Fruit fly (Drosophila melanogaster): ENCODE data around the gene CG31253.

CG31253 gene

DNA sequence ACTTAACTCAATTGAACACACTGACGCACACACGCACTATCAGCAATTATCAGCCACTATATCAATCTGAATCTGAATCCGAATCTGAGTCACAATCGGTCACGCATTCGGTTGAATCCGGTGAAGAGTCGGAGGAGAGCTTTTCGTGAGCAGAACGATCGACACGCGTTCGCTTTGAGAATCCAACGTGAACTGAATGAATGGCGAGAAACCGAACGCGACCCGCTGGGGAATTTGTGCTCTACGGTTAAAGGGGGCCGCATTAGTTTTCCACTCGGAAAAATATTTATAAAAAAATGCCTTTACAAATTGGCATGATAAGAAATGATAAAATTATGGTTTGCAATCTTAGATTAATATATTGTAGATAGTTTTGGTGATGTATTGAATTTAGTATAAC is 27.8 kb upstream of the CG31253 start, which contains the start of gene betaTub97EF (continued):
- TF ChIP-seq disco-r (GFP tag; optimal IDR thresholded peaks at IDR 0.05) (no peak), CG2199 (GFP tag; IDR thresholded peaks at IDR 0.05) (no peak), CG15514 (GFP tag; optimal IDR thresholded peaks at IDR 0.05) (peak; percentile 30), CG17328 (GFP tag; IDR thresholded peaks at IDR 0.05) (no peak), CG33557 (GFP tag; optimal IDR thresholded peaks at IDR 0.05) (no peak), CG7357 (GFP tag; IDR thresholded peaks at IDR 0.05) (no peak), D19B (GFP tag; optimal IDR thresholded peaks at IDR 0.05) (no peak), Lim3 (GFP tag; IDR thresholded peaks at IDR 0.05) (no peak), Mad (GFP tag; optimal IDR thresholded peaks at IDR 0.05) (no peak), CG4424 (GFP tag; optimal IDR thresholded peaks at IDR 0.05) (no peak), CG2875 (GFP tag; optimal IDR thresholded peaks at IDR 0.05) (no peak), CG1792 (GFP tag; optimal IDR thresholded peaks at IDR 0.05) (no peak), h (optimal IDR thresholded peaks at IDR 0.05) (no peak), prd (optimal IDR thresholded peaks at IDR 0.05) (no peak), prd (GFP tag; IDR thresholded peaks at IDR 0.05) (peak; percentile 13; the same call in 1 of the 3 replicates), CG8944 (GFP tag; optimal IDR thresholded peaks at IDR 0.05) (no peak), Ada2b (GFP tag; IDR thresholded peaks at IDR 0.05) (no peak), gem (tag; optimal IDR thresholded peaks at IDR 0.05) (no peak), Dbx (GFP tag; IDR thresholded peaks at IDR 0.05) (peak; percentile 40; the same call in 1 of the 3 replicates), lilli (GFP tag; optimal IDR thresholded peaks at IDR 0.05) (no peak), gcm2 (GFP tag; optimal IDR thresholded peaks at IDR 0.05) (no peak), pho (GFP tag; optimal IDR thresholded peaks at IDR 0.05) (no peak), Asciz (GFP tag; optimal IDR thresholded peaks at IDR 0.05) (no peak), seq (GFP tag; IDR thresholded peaks at IDR 0.05) (0 out of 2 replicates have a peak, but pooled peaks have one; percentile 9), CG6791 (GFP tag; IDR thresholded peaks at IDR 0.05; ENCODE audit: partially characterized antibody) (0 out of 3 replicates have a peak, but pooled peaks have one; percentile 22), danr (GFP tag; IDR thresholded peaks at IDR 0.05) (no peak), NC2β (GFP tag; optimal IDR thresholded peaks at IDR 0.05) (no peak), E2f2 (GFP tag; IDR thresholded peaks at IDR 0.05) (no peak), CG10979 (tag; optimal IDR thresholded peaks at IDR 0.05) (no peak), ara (GFP tag; IDR thresholded peaks at IDR 0.05) (no peak), HLHmδ (GFP tag; optimal IDR thresholded peaks at IDR 0.05) (no peak), peb (GFP tag; IDR thresholded peaks at IDR 0.05) (no peak), CG3407 (GFP tag; optimal IDR thresholded peaks at IDR 0.05) (no peak), CG6654 (GFP tag; optimal IDR thresholded peaks at IDR 0.05) (no peak), YL-1 (GFP tag; optimal IDR thresholded peaks at IDR 0.05) (no peak), Deaf1 (tag; optimal IDR thresholded peaks at IDR 0.05) (peak; percentile 29), HHEX (GFP tag; optimal IDR thresholded peaks at IDR 0.05) (no peak), Atf6 (GFP tag; IDR thresholded peaks at IDR 0.05) (no peak), Fer3 (tag; optimal IDR thresholded peaks at IDR 0.05) (no peak), H2.0 (GFP tag; IDR thresholded peaks at IDR 0.05) (peak; percentile 5; the same call in 1 of the 2 replicates), Sox102F (GFP tag; optimal IDR thresholded peaks at IDR 0.05) (no peak), lmd (GFP tag; IDR thresholded peaks at IDR 0.05) (no peak; the same call in none of the 2 replicates), trh (GFP tag; optimal IDR thresholded peaks at IDR 0.05) (no peak), CG8478 (optimal IDR thresholded peaks at IDR 0.05) (no peak), BtbVII (GFP tag; optimal IDR thresholded peaks at IDR 0.05) (no peak), CG12104 (GFP tag; optimal IDR thresholded peaks at IDR 0.05) (no peak), CG12942 (GFP tag; optimal IDR thresholded peaks at IDR 0.05) (no peak), psq (GFP tag; optimal IDR thresholded peaks at IDR 0.05) (no peak), vvl (GFP tag; IDR thresholded peaks at IDR 0.05) (peak; percentile 28; the same call in 1 of the 2 replicates), trem (tag; optimal IDR thresholded peaks at IDR 0.05) (no peak), CG8359 (GFP tag; optimal IDR thresholded peaks at IDR 0.05; ENCODE audit: borderline replicate concordance) (no peak), MESR4 (GFP tag; optimal IDR thresholded peaks at IDR 0.05) (no peak), her (GFP tag; optimal IDR thresholded peaks at IDR 0.05) (no peak)
